Fruit fly (Drosophila melanogaster) whole organism, embryonic: ENCODE data around the gene Cog3.
A peak's percentile ranks its signal among the peaks of the same experiment; 100 is the strongest.

Experiments
- ATbp ChIP-seq: fragments of 200-800 bp; sonication (Bioruptor generic); optimal IDR thresholded peaks from 2 replicates; lab custom pipeline; 2017; ENCODE audit warnings: missing biosample characterization, mild to moderate bottlenecking, missing genetic modification characterization, missing genetic modification reagents
- Abd-B ChIP-seq: fragments of 200-800 bp; sonication (Bioruptor generic); optimal IDR thresholded peaks from 2 replicates; lab custom pipeline; 2018; ENCODE audit warnings: missing biosample characterization, mild to moderate bottlenecking, missing genetic modification characterization, moderate library complexity
- Asciz ChIP-seq: fragments of 200-800 bp; sonication (Bioruptor generic); optimal IDR thresholded peaks from 2 replicates; lab custom pipeline; 2017; ENCODE audit warnings: missing biosample characterization, mild to moderate bottlenecking, missing genetic modification characterization, missing genetic modification reagents
- Atf-2 ChIP-seq: fragments of 200-800 bp; sonication (Bioruptor generic); optimal IDR thresholded peaks from 2 replicates; lab custom pipeline; 2016; ENCODE audit warnings: missing biosample characterization, missing genetic modification characterization
- CG10267 ChIP-seq: fragments of 200-800 bp; sonication (Bioruptor generic); optimal IDR thresholded peaks from 2 replicates; lab custom pipeline; 2018; ENCODE audit warnings: missing biosample characterization, mild to moderate bottlenecking, missing genetic modification characterization, moderate library complexity
- CG12659 ChIP-seq: fragments of 200-800 bp; sonication (Bioruptor generic); optimal IDR thresholded peaks from 3 replicates; lab custom pipeline; 2017; ENCODE audit warnings: mild to moderate bottlenecking, missing biosample characterization, missing genetic modification reagents, missing genetic modification characterization
- CG12769 ChIP-seq: fragments of 200-800 bp; sonication (Bioruptor generic); optimal IDR thresholded peaks from 2 replicates; lab custom pipeline; 2019; ENCODE audit warnings: missing biosample characterization, mild to moderate bottlenecking, missing genetic modification characterization, moderate library complexity
- CG13287 ChIP-seq: fragments of 200-800 bp; sonication (Bioruptor generic); IDR thresholded peaks from 2 replicates; pipeline ENCODE4 v1.3.6; 2022; ENCODE audit warnings: missing biosample characterization, missing genetic modification characterization; ENCODE audit not compliant: partially characterized antibody
- CG17359 ChIP-seq: fragments of 200-800 bp; sonication (Bioruptor generic); optimal IDR thresholded peaks from 3 replicates; lab custom pipeline; 2018; ENCODE audit warnings: missing biosample characterization, mild to moderate bottlenecking, missing genetic modification characterization, moderate library complexity
- CG17912 ChIP-seq: fragments of 200-800 bp; sonication (Bioruptor generic); optimal IDR thresholded peaks from 2 replicates; lab custom pipeline; 2018; ENCODE audit warnings: missing biosample characterization, mild to moderate bottlenecking, missing genetic modification characterization
- CG2199 ChIP-seq: fragments of 200-800 bp; sonication (Bioruptor generic); IDR thresholded peaks from 3 replicates; pipeline ENCODE4 v1.3.6; 2022; ENCODE audit warnings: missing biosample characterization, missing genetic modification characterization
- CG2202 ChIP-seq: fragments of 200-800 bp; sonication (Bioruptor generic); optimal IDR thresholded peaks from 2 replicates; lab custom pipeline; 2018; ENCODE audit warnings: missing biosample characterization, mild to moderate bottlenecking, missing genetic modification characterization
- CG34224 ChIP-seq: fragments of 200-800 bp; sonication (Bioruptor generic); IDR thresholded peaks from 3 replicates; pipeline ENCODE4 v1.3.6; 2022; ENCODE audit warnings: missing biosample characterization, missing genetic modification characterization; ENCODE audit not compliant: partially characterized antibody
- CG34422 ChIP-seq: fragments of 200-800 bp; sonication (Bioruptor generic); IDR thresholded peaks from 3 replicates; pipeline ENCODE4 v1.3.6; 2022; ENCODE audit warnings: missing biosample characterization, missing genetic modification characterization
- CG4360 ChIP-seq: fragments of 200-800 bp; sonication (Bioruptor generic); IDR thresholded peaks from 2 replicates; pipeline ENCODE4 v1.3.6; 2022; ENCODE audit warnings: missing biosample characterization, missing genetic modification characterization
- CG4404 ChIP-seq: fragments of 200-800 bp; sonication (Bioruptor generic); IDR thresholded peaks from 2 replicates; pipeline ENCODE4 v1.3.6; 2022; ENCODE audit warnings: missing biosample characterization, missing genetic modification characterization
- CG4617 ChIP-seq: fragments of 200-800 bp; sonication (Bioruptor generic); optimal IDR thresholded peaks from 3 replicates; lab custom pipeline; 2016; ENCODE audit warnings: missing biosample characterization, missing genetic modification characterization, borderline replicate concordance
- CG6272 ChIP-seq: fragments of 200-800 bp; sonication (Bioruptor generic); IDR thresholded peaks from 2 replicates; pipeline ENCODE4 v1.3.6; 2022; ENCODE audit warnings: missing biosample characterization, missing genetic modification characterization
- CG6765 ChIP-seq: fragments of 200-800 bp; sonication (Bioruptor generic); optimal IDR thresholded peaks from 3 replicates; lab custom pipeline; 2017; ENCODE audit warnings: missing biosample characterization, mild to moderate bottlenecking, missing genetic modification characterization
- CG8478 ChIP-seq: fragments of >200 bp; optimal IDR thresholded peaks from 2 replicates; lab custom pipeline; 2018
- CG9797 ChIP-seq: fragments of 200-800 bp; sonication (Bioruptor generic); optimal IDR thresholded peaks from 3 replicates; lab custom pipeline; 2018; ENCODE audit warnings: missing biosample characterization, mild to moderate bottlenecking, missing genetic modification characterization
- CoRest ChIP-seq: fragments of 200-800 bp; sonication (Bioruptor generic); optimal IDR thresholded peaks from 3 replicates; lab custom pipeline; 2018; ENCODE audit warnings: missing biosample characterization, mild to moderate bottlenecking, missing genetic modification characterization, moderate library complexity
- Deaf1 ChIP-seq: fragments of 200-800 bp; optimal IDR thresholded peaks from 3 replicates; lab custom pipeline; 2019; ENCODE audit warnings: missing biosample characterization, mild to moderate bottlenecking, missing genetic modification characterization, moderate library complexity
- E2f2 ChIP-seq: fragments of 200-800 bp; sonication (Bioruptor generic); IDR thresholded peaks from 2 replicates; pipeline ENCODE4 v1.3.6; 2022; ENCODE audit warnings: missing biosample characterization, missing genetic modification characterization
- Ets65A ChIP-seq: fragments of 200-800 bp; sonication (Bioruptor generic); peaks from one replicate; lab custom pipeline; 2016; ENCODE audit warnings: missing biosample characterization, missing genetic modification characterization
- Fer3 ChIP-seq: fragments of 200-800 bp; sonication (Bioruptor generic); optimal IDR thresholded peaks from 2 replicates; lab custom pipeline; 2018; ENCODE audit warnings: missing biosample characterization, mild to moderate bottlenecking, missing genetic modification characterization, moderate library complexity
- HLH4C ChIP-seq: fragments of 200-800 bp; sonication (Bioruptor generic); IDR thresholded peaks from 3 replicates; pipeline ENCODE4 v1.3.6; 2022; ENCODE audit warnings: missing biosample characterization, missing genetic modification characterization; ENCODE audit not compliant: partially characterized antibody
- HLHmδ ChIP-seq: fragments of 200-800 bp; sonication (Bioruptor generic); optimal IDR thresholded peaks from 2 replicates; lab custom pipeline; 2018; ENCODE audit warnings: missing biosample characterization, mild to moderate bottlenecking, missing genetic modification characterization, moderate library complexity
- HmgZ ChIP-seq: fragments of 200-800 bp; sonication (Bioruptor generic); optimal IDR thresholded peaks from 2 replicates; lab custom pipeline; 2018; ENCODE audit warnings: missing biosample characterization, mild to moderate bottlenecking, missing genetic modification characterization
- Lhr ChIP-seq: fragments of 200-800 bp; sonication (Bioruptor generic); optimal IDR thresholded peaks from 3 replicates; lab custom pipeline; 2017; ENCODE audit warnings: mild to moderate bottlenecking, missing biosample characterization, missing genetic modification reagents, missing genetic modification characterization
- Lpt ChIP-seq: fragments of >200 bp; optimal IDR thresholded peaks from 2 replicates; lab custom pipeline; 2018; ENCODE audit warnings: missing biosample characterization, missing genetic modification characterization
- MBD-R2 ChIP-seq: fragments of 200-800 bp; sonication (Bioruptor generic); IDR thresholded peaks from 2 replicates; pipeline ENCODE4 v1.3.6; 2022; ENCODE audit warnings: missing biosample characterization, missing genetic modification characterization
- MESR4 ChIP-seq: fragments of 200-800 bp; sonication (Bioruptor generic); optimal IDR thresholded peaks from 2 replicates; lab custom pipeline; 2018; ENCODE audit warnings: missing biosample characterization, mild to moderate bottlenecking, missing genetic modification characterization, moderate library complexity
- Med ChIP-seq: fragments of 200-800 bp; sonication (Bioruptor generic); peaks from one replicate; lab custom pipeline; 2016; ENCODE audit warnings: missing biosample characterization, missing genetic modification characterization, mild to moderate bottlenecking, inconsistent platforms, moderate library complexity
- Myb ChIP-seq: fragments of 200-800 bp; sonication (Bioruptor generic); optimal IDR thresholded peaks from 2 replicates; lab custom pipeline; 2016; ENCODE audit warnings: missing biosample characterization, missing genetic modification characterization
- NK7.1 ChIP-seq: fragments of 200-800 bp; sonication (Bioruptor generic); optimal IDR thresholded peaks from 3 replicates; lab custom pipeline; 2016; ENCODE audit warnings: missing biosample characterization, missing genetic modification characterization
- Ptx1 ChIP-seq: fragments of 200-800 bp; sonication (Bioruptor generic); IDR thresholded peaks from 2 replicates; pipeline ENCODE4 v1.3.6; 2022; ENCODE audit warnings: missing biosample characterization, missing genetic modification characterization
- Sry-δ ChIP-seq: fragments of 200-800 bp; sonication (Bioruptor generic); optimal IDR thresholded peaks from 2 replicates; lab custom pipeline; 2016; ENCODE audit warnings: missing biosample characterization, missing genetic modification characterization
- ac ChIP-seq: fragments of 200-800 bp; sonication (Bioruptor generic); optimal IDR thresholded peaks from 3 replicates; lab custom pipeline; 2017; ENCODE audit warnings: missing biosample characterization, mild to moderate bottlenecking, missing genetic modification characterization
- bbx ChIP-seq: fragments of 200-800 bp; sonication (Bioruptor generic); IDR thresholded peaks from 2 replicates; pipeline ENCODE4 v1.3.6; 2022; ENCODE audit warnings: missing biosample characterization, missing genetic modification characterization; ENCODE audit not compliant: partially characterized antibody
- danr ChIP-seq: fragments of 200-800 bp; sonication (Bioruptor generic); IDR thresholded peaks from 2 replicates; pipeline ENCODE4 v1.3.6; 2022; ENCODE audit warnings: missing biosample characterization, missing genetic modification characterization
- kah ChIP-seq: fragments of 200-800 bp; sonication (Bioruptor generic); optimal IDR thresholded peaks from 2 replicates; lab custom pipeline; 2018; ENCODE audit warnings: missing biosample characterization, mild to moderate bottlenecking, missing genetic modification characterization
- kay ChIP-seq: fragments of 200-800 bp; sonication (Bioruptor generic); optimal IDR thresholded peaks from 2 replicates; lab custom pipeline; 2016; ENCODE audit warnings: missing biosample characterization, missing genetic modification characterization
- prd ChIP-seq, 3 experiments: fragments of >200 bp in 2 of 3; fragments of 200-800 bp in 1 of 3; sonication (Bioruptor generic) in 1 of 3; optimal IDR thresholded peaks in 2 of 3; IDR thresholded peaks in 1 of 3; 2 replicates in 2 of 3; 3 replicates in 1 of 3; pipeline versions ENCODE4 v1.3.6 to Lab custom; 2017 to 2022; ENCODE audit warnings: missing biosample characterization in 1 of 3, missing genetic modification characterization in 1 of 3
- pzg ChIP-seq: fragments of 200-800 bp; sonication (Bioruptor generic); optimal IDR thresholded peaks from 3 replicates; lab custom pipeline; 2018; ENCODE audit warnings: missing biosample characterization, mild to moderate bottlenecking, missing genetic modification characterization, moderate library complexity
- shn ChIP-seq: fragments of 200-800 bp; sonication (Bioruptor generic); optimal IDR thresholded peaks from 3 replicates; lab custom pipeline; 2016; ENCODE audit warnings: missing biosample characterization, missing genetic modification characterization
- stwl ChIP-seq: fragments of 200-800 bp; sonication (Bioruptor generic); optimal IDR thresholded peaks from 3 replicates; lab custom pipeline; 2018; ENCODE audit warnings: missing biosample characterization, mild to moderate bottlenecking, missing genetic modification characterization, moderate library complexity
- tin ChIP-seq: fragments of 200-800 bp; sonication (Bioruptor generic); optimal IDR thresholded peaks from 3 replicates; lab custom pipeline; 2016; ENCODE audit warnings: missing biosample characterization, missing genetic modification characterization
- tx ChIP-seq: fragments of 200-800 bp; sonication (Bioruptor generic); optimal IDR thresholded peaks from 2 replicates; lab custom pipeline; 2016; ENCODE audit warnings: missing biosample characterization, missing genetic modification characterization

Gene Cog3

DNA sequence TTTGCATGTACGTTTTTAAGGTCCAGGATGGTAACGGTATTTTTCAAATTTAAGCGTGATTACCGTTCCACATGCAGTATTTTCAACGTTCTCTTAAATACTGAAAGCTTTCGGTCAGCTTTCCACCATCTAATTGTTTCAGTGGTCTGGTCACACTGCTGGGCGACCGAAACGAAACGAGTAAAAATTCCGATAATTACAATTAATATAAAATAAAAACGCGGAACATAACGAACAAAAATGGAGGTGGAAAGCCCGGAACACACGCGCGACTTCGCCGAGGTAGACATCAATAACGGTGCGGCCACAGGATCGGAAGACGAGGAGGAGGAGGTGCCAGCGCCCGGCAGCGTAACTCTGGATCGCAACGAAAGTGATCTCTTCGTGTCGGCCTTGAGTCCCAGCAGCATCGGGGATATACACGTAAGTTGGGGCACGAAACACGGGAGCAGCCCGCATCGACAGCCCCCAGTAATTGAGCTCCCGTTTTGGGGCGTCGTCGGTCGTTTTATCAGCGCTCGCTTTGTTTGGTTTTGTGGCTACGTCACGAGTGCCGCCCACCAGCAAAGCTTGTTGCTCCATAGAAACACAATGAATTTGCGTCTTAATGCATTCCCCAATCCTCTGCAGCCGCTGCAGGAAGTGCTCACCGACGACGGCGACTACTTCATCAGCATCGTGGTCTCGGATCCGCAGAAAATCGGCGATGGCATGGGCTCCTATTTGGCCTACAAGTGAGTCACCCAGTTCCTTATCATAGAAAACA is 7.1 kb downstream of the Cog3 start, which contains the start of gene Snx1:
TSS of gene Snx1 (plus strand) at position 129 of the 766 bp plus-strand sequence.
- TF ChIP-seq Fer3 (no peak), ac (GFP tag; lab: Kevin White, UChicago) (no peak), Lhr (GFP tag; lab: Kevin White, UChicago) (peak; percentile 20), MBD-R2 (peak; percentile 67), Ptx1 (GFP tag; lab: Robert Waterston, UW) (no peak), CG2199 (GFP tag; lab: Robert Waterston, UW) (no peak), CG6272 (GFP tag; lab: Robert Waterston, UW) (no peak), danr (GFP tag; lab: Robert Waterston, UW) (no peak), tin (no peak), bbx (GFP tag; lab: Robert Waterston, UW) (no peak), CG2202 (tag; lab: Kevin White, UChicago) (no peak), CG4360 (GFP tag; lab: Robert Waterston, UW) (no peak), HmgZ (tag; lab: Kevin White, UChicago) (no peak), CoRest (tag; lab: Kevin White, UChicago) (peak; percentile 17), HLHmδ (no peak), CG34422 (peak; percentile 47; the same call in 1 of the 3 replicates), CG4617 (GFP tag; lab: Kevin White, UChicago) (peak; percentile 35), CG8478 (lab: Kevin White, UChicago) (no peak), Abd-B (GFP tag; lab: Kevin White, UChicago) (peak; percentile 35), prd (optimal IDR thresholded peaks at IDR 0.05; lab: Kevin White, UChicago) (no peak), prd (GFP tag; IDR thresholded peaks at IDR 0.05; lab: Robert Waterston, UW) (no peak), ATbp (no peak), Sry-δ (GFP tag; lab: Kevin White, UChicago) (no peak), CG13287 (GFP tag; lab: Robert Waterston, UW) (peak; percentile 57; the same call in 1 of the 2 replicates), kay (GFP tag; lab: Kevin White, UChicago) (no peak), CG17912 (GFP tag; lab: Kevin White, UChicago) (no peak), tx (GFP tag; lab: Kevin White, UChicago) (no peak), Deaf1 (tag; lab: Kevin White, UChicago) (peak; percentile 84), Asciz (GFP tag; lab: Kevin White, UChicago) (no peak), Lpt (GFP tag; lab: Kevin White, UChicago) (no peak), Ets65A (GFP tag; lab: Kevin White, UChicago) (no peak), CG9797 (peak; percentile 61), CG17359 (tag; lab: Kevin White, UChicago) (no peak), MESR4 (GFP tag; lab: Kevin White, UChicago) (peak; percentile 54), stwl (tag; lab: Kevin White, UChicago) (peak; percentile 79), NK7.1 (GFP tag; lab: Kevin White, UChicago) (no peak), shn (GFP tag; lab: Kevin White, UChicago) (no peak), CG12659 (GFP tag; lab: Kevin White, UChicago) (peak; percentile 49), E2f2 (peak; percentile 35; the same call in 1 of the 2 replicates), Atf-2 (GFP tag; lab: Kevin White, UChicago) (no peak), Myb (peak; percentile 95), CG10267 (tag; lab: Kevin White, UChicago) (no peak), CG34224 (GFP tag; lab: Robert Waterston, UW) (peak; percentile 20; the same call in 1 of the 3 replicates), CG6765 (GFP tag; lab: Kevin White, UChicago) (no peak), Med (peak; percentile 71), CG4404 (GFP tag; lab: Robert Waterston, UW) (no peak), pzg (GFP tag; lab: Kevin White, UChicago) (peak; percentile 71), HLH4C (GFP tag; lab: Robert Waterston, UW) (no peak), CG12769 (tag; lab: Kevin White, UChicago) (no peak), kah (GFP tag; lab: Kevin White, UChicago) (no peak)
